Fruit fly (Drosophila melanogaster): ENCODE data around the gene CG1532.
A peak's percentile ranks its signal among the peaks of the same experiment; 100 is the strongest.

The CG1532 gene

dm6 chrX:21044831-21045447, 16.8 kb upstream of the CG1532 start, which contains the start of gene Cbs (continued):
- TF ChIP-seq fd59A (GFP tag; optimal IDR thresholded peaks at IDR 0.05) = no peak
- peak; percentile 29 for TF ChIP-seq CG10669 (GFP tag; optimal IDR thresholded peaks at IDR 0.05)
- TF ChIP-seq cyc (GFP tag; optimal IDR thresholded peaks at IDR 0.05) = no peak
- TF ChIP-seq Eip93F (GFP tag; optimal IDR thresholded peaks at IDR 0.05) = no peak
- peak; percentile 59 for TF ChIP-seq CG10631 (GFP tag; optimal IDR thresholded peaks at IDR 0.05)
- no peak for TF ChIP-seq Lpt (GFP tag; optimal IDR thresholded peaks at IDR 0.05)
- TF ChIP-seq Sox15 (GFP tag; optimal IDR thresholded peaks at IDR 0.05) = peak; percentile 23
- no peak for TF ChIP-seq vri (GFP tag; optimal IDR thresholded peaks at IDR 0.05)
- TF ChIP-seq Sox14 (GFP tag; optimal IDR thresholded peaks at IDR 0.05) = no peak
- no peak for TF ChIP-seq fd85E (GFP tag; optimal IDR thresholded peaks at IDR 0.05)
- peak; percentile 18 for TF ChIP-seq net (GFP tag; optimal IDR thresholded peaks at IDR 0.05)
- TF ChIP-seq CG1621 (tag; optimal IDR thresholded peaks at IDR 0.05) = no peak
- TF ChIP-seq esn (GFP tag; optimal IDR thresholded peaks at IDR 0.05) = peak; percentile 41
- no peak for TF ChIP-seq pdm3 (GFP tag; optimal IDR thresholded peaks at IDR 0.05)
- TF ChIP-seq Eip78C (GFP tag) = peak; percentile 71
- peak; percentile 18 for TF ChIP-seq Ets96B (tag; optimal IDR thresholded peaks at IDR 0.05)
- no peak for TF ChIP-seq CG7368 (GFP tag; optimal IDR thresholded peaks at IDR 0.05)
- no peak for TF ChIP-seq CG11902 (GFP tag; optimal IDR thresholded peaks at IDR 0.05)
- TF ChIP-seq CG6792 (GFP tag; optimal IDR thresholded peaks at IDR 0.05) = no peak
- no peak for TF ChIP-seq CG16779 (tag; optimal IDR thresholded peaks at IDR 0.05)
- peak; percentile 20 for TF ChIP-seq spab (GFP tag; optimal IDR thresholded peaks at IDR 0.05)
- peak; percentile 46 for TF ChIP-seq acj6 (GFP tag; optimal IDR thresholded peaks at IDR 0.05)
- TF ChIP-seq CG8319 (GFP tag; optimal IDR thresholded peaks at IDR 0.05) = no peak
- TF ChIP-seq Hr4 (GFP tag; optimal IDR thresholded peaks at IDR 0.05) = peak; percentile 27
- TF ChIP-seq CG8632 (GFP tag; optimal IDR thresholded peaks at IDR 0.05) = peak; percentile 30
- peak; percentile 10 for TF ChIP-seq CG6276 (GFP tag; optimal IDR thresholded peaks at IDR 0.05)
- TF ChIP-seq CG6854 (GFP tag; optimal IDR thresholded peaks at IDR 0.05) = no peak
- no peak for TF ChIP-seq fkh (GFP tag; optimal IDR thresholded peaks at IDR 0.05)
- no peak for TF ChIP-seq Hr38 (GFP tag; optimal IDR thresholded peaks at IDR 0.05)
- peak; percentile 7 for TF ChIP-seq dsx (GFP tag; optimal IDR thresholded peaks at IDR 0.05; ENCODE audit: poor library complexity, severe bottlenecking)
- TF ChIP-seq Gug (GFP tag; IDR thresholded peaks at IDR 0.05) = peak; percentile 21
- TF ChIP-seq Ets21C (GFP tag; optimal IDR thresholded peaks at IDR 0.05) = no peak

dm6 chrX:21044278-21044830, 16.2 kb upstream of the CG1532 start:
- TF ChIP-seq CG34406 (GFP tag; optimal IDR thresholded peaks at IDR 0.05) (no peak), Blimp-1 (GFP tag; optimal IDR thresholded peaks at IDR 0.05) (no peak), pdm3 (GFP tag; optimal IDR thresholded peaks at IDR 0.05) (peak; percentile 44), ss (GFP tag; optimal IDR thresholded peaks at IDR 0.05) (peak in 1 of 2 experiments; percentile 45), dsx (GFP tag; optimal IDR thresholded peaks at IDR 0.05; ENCODE audit: poor library complexity, severe bottlenecking) (peak; percentile 43), CG3032 (tag; optimal IDR thresholded peaks at IDR 0.05) (peak; percentile 11), CG32006 (GFP tag; optimal IDR thresholded peaks at IDR 0.05) (no peak), Eip75B (GFP tag; optimal IDR thresholded peaks at IDR 0.05) (peak; percentile 54), CG10631 (GFP tag; optimal IDR thresholded peaks at IDR 0.05) (no peak), Gug (GFP tag; IDR thresholded peaks at IDR 0.05) (peak; percentile 25; the same call in 1 of the 2 replicates), CG9139 (GFP tag; optimal IDR thresholded peaks at IDR 0.05) (peak; percentile 39), svp (GFP tag) (peak; percentile 77), CG8632 (GFP tag; optimal IDR thresholded peaks at IDR 0.05) (no peak), CG6276 (GFP tag; optimal IDR thresholded peaks at IDR 0.05) (no peak), Sox102F (GFP tag; optimal IDR thresholded peaks at IDR 0.05) (peak; percentile 49), vri (GFP tag; optimal IDR thresholded peaks at IDR 0.05) (no peak), Hr4 (GFP tag; optimal IDR thresholded peaks at IDR 0.05) (peak; percentile 43), topi (GFP tag; optimal IDR thresholded peaks at IDR 0.05) (peak; percentile 65), OdsH (GFP tag; optimal IDR thresholded peaks at IDR 0.05) (peak; percentile 23), achi (GFP tag; optimal IDR thresholded peaks at IDR 0.05) (peak; percentile 22), CG11294 (GFP tag; IDR thresholded peaks at IDR 0.05) (peak; percentile 45; the same call in 1 of the 2 replicates), acj6 (GFP tag; optimal IDR thresholded peaks at IDR 0.05) (peak; percentile 14), Hr39 (GFP tag; optimal IDR thresholded peaks at IDR 0.05) (peak; percentile 39), cyc (GFP tag; optimal IDR thresholded peaks at IDR 0.05) (peak; percentile 57), CG1621 (tag; optimal IDR thresholded peaks at IDR 0.05) (peak; percentile 60), Smox (GFP tag; optimal IDR thresholded peaks at IDR 0.05) (peak; percentile 9), Sox14 (GFP tag; optimal IDR thresholded peaks at IDR 0.05) (peak; percentile 57), CG8319 (GFP tag; optimal IDR thresholded peaks at IDR 0.05) (peak; percentile 17), Lpt (GFP tag; optimal IDR thresholded peaks at IDR 0.05) (no peak), CG8119 (GFP tag; IDR thresholded peaks at IDR 0.05) (peak; percentile 28; the same call in 2 of the 3 replicates)
